Fruit fly (Drosophila melanogaster) whole organism: ENCODE measurements around the gene alpha-Est4.

ENCODE experiments used
- CG8478 ChIP-seq: fragments of >200 bp; optimal IDR thresholded peaks from 2 replicates; lab custom pipeline; 2018; ENCODE audit warnings: inconsistent platforms
- Dll ChIP-seq: fragments of >200 bp; optimal IDR thresholded peaks from 2 replicates; lab custom pipeline; 2017
- EcR ChIP-seq, 2 experiments: fragments of >200 bp; optimal IDR thresholded peaks; 2 replicates each; lab custom pipeline; 2017; ENCODE audit warnings: missing biosample characterization in 2 of 2, missing genetic modification characterization in 2 of 2, missing genetic modification reagents in 2 of 2
- pan ChIP-seq: fragments of >200 bp; optimal IDR thresholded peaks from 2 replicates; lab custom pipeline; 2017
- psq ChIP-seq: fragments of >200 bp; optimal IDR thresholded peaks from 2 replicates; lab custom pipeline; 2017
- usp ChIP-seq: fragments of >200 bp; optimal IDR thresholded peaks from 2 replicates; lab custom pipeline; 2017; ENCODE audit warnings: missing biosample characterization, missing genetic modification characterization, mixed read lengths

DNA sequence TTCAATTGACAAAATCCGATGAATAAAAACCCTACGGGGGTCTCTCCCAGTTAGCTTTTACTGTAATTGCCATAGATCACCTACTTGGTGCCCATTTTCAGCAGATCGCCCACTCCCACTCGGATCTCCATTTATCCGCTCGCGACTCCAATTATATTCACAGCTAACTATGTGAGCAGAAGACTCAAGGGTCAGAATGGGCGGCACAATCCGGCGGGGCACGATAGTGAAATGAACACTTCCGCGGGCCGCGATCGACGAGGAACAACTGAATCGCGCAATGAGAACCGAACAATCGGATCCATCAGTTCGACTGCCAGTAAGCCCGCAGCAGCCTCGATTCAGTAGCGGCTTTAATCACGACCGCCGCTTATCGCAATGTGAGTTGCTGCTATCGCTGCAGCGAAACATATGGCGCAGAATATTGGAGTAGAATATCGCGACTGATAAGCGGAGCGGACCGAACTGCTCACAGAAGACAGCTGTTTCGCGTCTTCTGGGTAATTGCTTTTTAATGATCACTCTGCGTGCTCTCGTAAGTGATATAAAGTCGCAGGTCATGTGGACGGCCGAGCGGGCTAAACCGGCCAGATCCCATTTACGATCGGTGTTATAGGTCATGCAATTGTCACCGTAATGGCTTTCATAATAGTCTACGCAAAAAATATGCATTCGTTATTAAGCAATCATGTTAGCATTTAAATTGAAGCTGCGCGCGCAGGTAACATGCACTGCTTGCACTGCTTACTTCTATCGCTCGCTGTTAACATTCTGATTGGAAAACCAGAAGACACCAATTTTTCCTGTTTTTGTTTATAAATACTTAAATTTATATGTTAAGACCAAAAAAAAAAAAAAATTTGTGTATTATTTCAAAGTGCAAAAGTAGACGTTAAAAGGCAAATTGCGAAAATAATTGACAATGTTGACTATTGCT, 10.7 kb upstream of the alpha-Est4 start, which contains the start of gene alpha-Est1:
- TF ChIP-seq CG8478 (no peak), EcR (GFP tag; optimal IDR thresholded peaks at IDR 0.05; lab: Kevin White, UChicago) (no peak), Dll (lab: Kevin White, UChicago) (no peak), usp (GFP tag; lab: Kevin White, UChicago) (no peak), pan (lab: Kevin White, UChicago) (no peak), psq (no peak)
